Worm (Caenorhabditis elegans) whole organism, mixed stage, embryonic: ENCODE results near the gene hpo-30.

Experiments used
- ces-1 ChIP-seq: fragments of 150-350 bp; optimal IDR thresholded peaks from 2 replicates; lab custom pipeline; 2014; ENCODE audit warnings: missing biosample characterization, missing genetic modification reagents, missing genetic modification characterization
- elt-1 ChIP-seq: sonication (generic microtip); optimal IDR thresholded peaks from 2 replicates; lab custom pipeline; 2017; ENCODE audit warnings: missing genetic modification characterization, mild to moderate bottlenecking, missing compliant biosample characterization, antibody characterized with exemption, moderate library complexity, borderline replicate concordance; ENCODE audit not compliant: insufficient read depth
- elt-3 ChIP-seq: fragments of 150-350 bp; optimal IDR thresholded peaks from 2 replicates; lab custom pipeline; 2014; ENCODE audit warnings: missing biosample characterization, missing genetic modification characterization
- lsy-2 ChIP-seq: fragments of 150-350 bp; optimal IDR thresholded peaks from 2 replicates; lab custom pipeline; 2014; ENCODE audit warnings: missing biosample characterization, missing genetic modification characterization
- mab-5 ChIP-seq: fragments of 150-350 bp; optimal IDR thresholded peaks from 2 replicates; lab custom pipeline; 2014; ENCODE audit warnings: missing biosample characterization, missing genetic modification characterization
- mep-1 ChIP-seq: fragments of 150-350 bp; optimal IDR thresholded peaks from 2 replicates; lab custom pipeline; 2017; ENCODE audit warnings: missing biosample characterization, missing genetic modification reagents, missing genetic modification characterization, inconsistent platforms
- mls-2 ChIP-seq: sonication (generic microtip); optimal IDR thresholded peaks from 2 replicates; lab custom pipeline; 2016; ENCODE audit warnings: mild to moderate bottlenecking, missing genetic modification characterization, moderate library complexity, missing compliant biosample characterization
- nhr-12 ChIP-seq: fragments of 150-350 bp; optimal IDR thresholded peaks from 2 replicates; lab custom pipeline; 2014; ENCODE audit warnings: missing biosample characterization, missing genetic modification characterization
- nhr-237 ChIP-seq: fragments of 150-350 bp; optimal IDR thresholded peaks from 2 replicates; lab custom pipeline; 2014; ENCODE audit warnings: missing biosample characterization, missing genetic modification characterization
- nhr-76 ChIP-seq: sonication (generic microtip); optimal IDR thresholded peaks from 2 replicates; lab custom pipeline; 2017; ENCODE audit warnings: missing biosample characterization, missing genetic modification characterization
- pha-4 ChIP-seq: fragments of 150-350 bp; optimal IDR thresholded peaks from 2 replicates; lab custom pipeline; 2018; ENCODE audit warnings: missing biosample characterization, missing genetic modification reagents, missing genetic modification characterization
- sem-2 ChIP-seq: fragments of 200-800 bp; sonication (Bioruptor generic); optimal IDR thresholded peaks from 2 replicates; lab custom pipeline; 2018; ENCODE audit warnings: mild to moderate bottlenecking, missing genetic modification characterization, missing compliant biosample characterization
- unc-39 ChIP-seq: fragments of 150-350 bp; optimal IDR thresholded peaks from 2 replicates; lab custom pipeline; 2014; ENCODE audit warnings: missing biosample characterization, missing genetic modification characterization
- unc-62 ChIP-seq: fragments of 150-350 bp; optimal IDR thresholded peaks from 2 replicates; lab custom pipeline; 2014; ENCODE audit warnings: missing biosample characterization, missing genetic modification reagents, missing genetic modification characterization

DNA sequence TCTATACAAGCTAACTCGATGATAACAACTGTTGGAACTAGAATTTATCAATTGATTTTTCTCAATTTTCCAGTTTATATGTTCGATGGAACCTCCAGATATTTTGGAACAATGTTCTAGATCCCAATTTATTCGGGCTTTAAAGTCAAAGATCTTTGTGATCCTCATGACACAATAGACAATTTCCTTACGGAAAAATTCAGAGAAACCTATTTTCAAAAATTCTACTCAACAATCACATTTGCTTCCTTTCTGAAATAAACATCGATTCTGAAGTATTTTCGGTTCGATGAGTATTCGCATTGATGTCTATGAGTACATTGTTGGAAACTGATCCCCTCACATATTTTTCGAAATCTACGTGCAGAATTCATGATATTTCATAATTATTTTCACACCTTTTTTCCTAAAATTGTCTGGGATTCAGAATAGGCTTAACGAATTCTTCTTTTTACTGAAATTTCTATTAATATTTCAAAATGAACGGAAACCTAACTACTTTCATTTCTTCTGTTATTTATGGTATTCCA is 3.1 kb downstream of the hpo-30 start, which contains the start of gene srg-45:
- TF ChIP-seq mls-2 = no peak
- no peak for TF ChIP-seq elt-1 (tag; lab: Kevin White, UChicago)
- no peak for TF ChIP-seq mep-1 (tag; lab: Kevin White, UChicago)
- TF ChIP-seq elt-3 = no peak
- no peak for TF ChIP-seq lsy-2 (tag; lab: Kevin White, UChicago)
- TF ChIP-seq unc-62 (GFP tag; lab: Kevin White, UChicago) = no peak
- TF ChIP-seq unc-39 (tag; lab: Kevin White, UChicago) = no peak
- TF ChIP-seq nhr-12 (tag; lab: Kevin White, UChicago) = no peak
- no peak for TF ChIP-seq ces-1 (GFP tag; lab: Kevin White, UChicago)
- no peak for TF ChIP-seq pha-4 (tag; lab: Kevin White, UChicago)
- no peak for TF ChIP-seq nhr-237 (tag; lab: Kevin White, UChicago)
- TF ChIP-seq sem-2 (GFP tag; lab: Kevin White, UChicago) = no peak
- TF ChIP-seq mab-5 = no peak
- no peak for TF ChIP-seq nhr-76 (tag; lab: Kevin White, UChicago)
